Worm (Caenorhabditis elegans) whole organism, early embryonic: Measurements from ENCODE around the gene alg-1.

Source experiments
- F13C5.2 ChIP-seq: sonication (generic microtip); optimal IDR thresholded peaks from 2 replicates; lab custom pipeline; 2017; ENCODE audit warnings: mild to moderate bottlenecking, missing genetic modification characterization, inconsistent platforms, missing compliant biosample characterization
- ceh-13 ChIP-seq: fragments of 200-800 bp; sonication (Bioruptor generic); optimal IDR thresholded peaks from 2 replicates; lab custom pipeline; 2018; ENCODE audit warnings: mild to moderate bottlenecking, missing genetic modification characterization, missing compliant biosample characterization
- ceh-36 ChIP-seq: sonication (generic microtip); optimal IDR thresholded peaks from 2 replicates; lab custom pipeline; 2016; ENCODE audit warnings: missing genetic modification characterization, inconsistent platforms, missing compliant biosample characterization
- hnd-1 ChIP-seq: sonication (generic microtip); optimal IDR thresholded peaks from 2 replicates; lab custom pipeline; 2016; ENCODE audit warnings: missing genetic modification characterization, missing compliant biosample characterization
- tbx-37 ChIP-seq: fragments of 200-800 bp; sonication (Bioruptor generic); conservative IDR thresholded peaks from 2 replicates; pipeline ENCODE4 v1.3.6; 2022; ENCODE audit warnings: missing genetic modification reagents, missing genetic modification characterization, missing compliant biosample characterization

DNA sequence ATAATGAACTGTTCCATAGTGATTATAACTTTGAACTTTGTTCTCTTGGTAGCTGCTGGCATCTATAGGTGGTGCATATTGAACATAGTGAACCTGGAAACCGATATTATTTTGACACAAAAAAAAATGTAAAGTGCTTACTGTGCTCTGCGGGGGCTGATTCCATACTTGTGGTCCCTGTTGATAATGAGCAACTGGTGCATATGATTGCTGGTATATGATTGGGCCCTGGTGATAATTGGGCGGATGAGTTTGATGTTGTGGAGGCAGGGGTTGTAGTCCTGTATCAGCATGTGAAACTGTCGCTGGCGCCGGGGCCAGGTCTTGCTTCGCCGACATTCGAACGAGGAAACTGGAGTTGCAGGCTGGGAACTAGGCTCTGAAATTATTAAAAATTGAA, 19.4 kb downstream of the alg-1 start, which contains the start of gene pqn-39:
- TF ChIP-seq tbx-37 (no peak), F13C5.2 (tag; lab: Kevin White, UChicago) (no peak), ceh-36 (tag; lab: Kevin White, UChicago) (no peak), hnd-1 (tag; lab: Kevin White, UChicago) (no peak), ceh-13 (GFP tag; lab: Kevin White, UChicago) (no peak)
